Worm (Caenorhabditis elegans) whole organism, early embryonic: Measurements from ENCODE around the gene T02G5.14.

Experiments
- F13C5.2 ChIP-seq: sonication (generic microtip); optimal IDR thresholded peaks from 2 replicates; lab custom pipeline; 2017; ENCODE audit warnings: mild to moderate bottlenecking, missing genetic modification characterization, inconsistent platforms, missing compliant biosample characterization
- ama-1 ChIP-seq: fragments of 150-350 bp; optimal IDR thresholded peaks from 2 replicates; lab custom pipeline; 2014
- flt-1 ChIP-seq: fragments of 200-800 bp; sonication (Bioruptor generic); IDR thresholded peaks from 2 replicates; pipeline ENCODE4 v1.3.6; 2022; ENCODE audit warnings: missing genetic modification characterization, missing compliant biosample characterization
- hnd-1 ChIP-seq: sonication (generic microtip); optimal IDR thresholded peaks from 2 replicates; lab custom pipeline; 2016; ENCODE audit warnings: missing genetic modification characterization, missing compliant biosample characterization
- pes-1 ChIP-seq: fragments of 200-800 bp; sonication (Bioruptor generic); IDR thresholded peaks from 2 replicates; pipeline ENCODE4 v1.3.6; 2022; ENCODE audit warnings: missing genetic modification reagents, missing genetic modification characterization, missing compliant biosample characterization

DNA sequence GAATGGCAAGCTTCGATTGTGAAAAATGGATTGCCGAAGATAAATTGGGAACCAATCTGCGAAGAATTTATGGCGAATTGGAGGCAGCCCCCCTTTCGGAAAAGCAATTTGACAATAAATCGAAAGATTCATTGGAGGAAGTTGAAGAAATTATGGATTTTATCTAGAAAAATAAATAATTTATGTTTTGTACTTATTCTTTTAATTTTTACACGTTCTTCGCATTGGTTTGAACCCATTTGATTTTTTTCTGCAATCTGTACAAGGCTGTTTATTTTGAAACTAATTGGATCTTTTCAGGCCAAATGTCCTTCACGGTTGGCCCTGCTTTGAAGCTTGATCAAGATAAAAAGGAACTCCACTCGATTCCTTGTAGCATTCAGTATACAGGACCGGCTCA, 31.1 kb upstream of the T02G5.14 start, which contains the start of gene ZK1127.13:
- TF ChIP-seq flt-1 (GFP tag; lab: Robert Waterston, UW) (no peak), pes-1 (no peak), hnd-1 (tag; lab: Kevin White, UChicago) (no peak), ama-1 (lab: Kevin White, UChicago) (no peak), F13C5.2 (tag; lab: Kevin White, UChicago) (no peak)
